Worm (Caenorhabditis elegans): Measurements from ENCODE around the gene F48G7.5.

F48G7.5 gene

DNA sequence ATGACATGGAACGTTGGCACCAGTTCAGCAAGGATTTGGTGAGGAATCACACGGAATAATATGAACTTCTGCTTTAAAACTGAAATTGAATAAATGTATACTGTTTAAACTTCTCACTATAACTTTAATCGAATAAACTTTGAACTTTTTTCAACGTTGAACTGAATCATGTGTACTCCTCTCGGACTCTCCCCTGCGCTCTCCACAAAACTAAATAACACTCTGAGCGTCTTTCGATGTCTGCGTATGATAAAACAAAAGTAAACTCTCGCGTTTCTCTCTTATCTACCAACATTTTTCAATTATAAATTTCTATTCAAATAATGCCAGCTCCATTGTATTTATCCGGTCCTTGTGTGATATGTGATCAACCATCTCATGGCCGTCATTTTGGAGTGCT lies 9.1 kb upstream of the F48G7.5 start:
- TF ChIP-seq B0310.2 (tag; optimal IDR thresholded peaks at IDR 0.05) = no peak
- no peak for TF ChIP-seq pes-1 (GFP tag; IDR thresholded peaks at IDR 0.05)
- TF ChIP-seq hmg-4 (GFP tag; optimal IDR thresholded peaks at IDR 0.05) = no peak
- TF ChIP-seq tra-4 (tag; optimal IDR thresholded peaks at IDR 0.05) = no peak
- no peak for TF ChIP-seq hmbx-1 (tag; optimal IDR thresholded peaks at IDR 0.05)
- TF ChIP-seq flt-1 (GFP tag; IDR thresholded peaks at IDR 0.05) = no peak
- no peak for TF ChIP-seq sea-1 (GFP tag; conservative IDR thresholded peaks at IDR 0.05)
- TF ChIP-seq ama-1 (optimal IDR thresholded peaks at IDR 0.05) = no peak
- no peak for TF ChIP-seq ceh-13 (GFP tag; optimal IDR thresholded peaks at IDR 0.05)
- TF ChIP-seq ets-7 (tag; optimal IDR thresholded peaks at IDR 0.05) = no peak

DNA sequence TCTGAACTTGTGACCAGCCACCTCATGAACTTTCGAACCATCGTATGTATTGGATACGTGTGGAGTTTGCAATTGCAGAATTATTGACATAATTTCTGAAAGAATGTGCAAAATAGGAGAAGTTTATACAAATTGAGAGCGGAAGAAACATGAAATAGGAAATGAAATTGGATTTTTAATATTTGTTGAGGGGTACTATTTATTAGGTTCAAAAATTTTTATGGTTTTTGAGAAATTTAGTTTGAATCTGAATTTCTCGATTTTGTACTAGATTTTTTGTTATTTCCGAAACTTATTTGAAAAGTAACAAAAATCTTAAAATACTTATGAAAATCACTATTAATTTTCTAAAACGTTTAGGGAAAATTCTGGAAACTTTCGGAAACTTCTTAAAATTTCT lies 5.8 kb upstream of the F48G7.5 start, which contains the start of gene F48G7.9:
Gene F48G7.9 (minus strand): TSS at position 101 of the 400 bp plus-strand sequence.
- TF ChIP-seq hnd-1 (tag; optimal IDR thresholded peaks at IDR 0.05) = no peak
- no peak for TF ChIP-seq ama-1 (optimal IDR thresholded peaks at IDR 0.05)
- no peak for TF ChIP-seq aly-1 (tag; optimal IDR thresholded peaks at IDR 0.05)
- no peak for TF ChIP-seq scrt-1 (GFP tag; IDR thresholded peaks at IDR 0.05)
- no peak for TF ChIP-seq flt-1 (GFP tag; IDR thresholded peaks at IDR 0.05)
- TF ChIP-seq tra-4 (tag; optimal IDR thresholded peaks at IDR 0.05) = no peak
- TF ChIP-seq sea-1 (GFP tag; conservative IDR thresholded peaks at IDR 0.05) = no peak

DNA sequence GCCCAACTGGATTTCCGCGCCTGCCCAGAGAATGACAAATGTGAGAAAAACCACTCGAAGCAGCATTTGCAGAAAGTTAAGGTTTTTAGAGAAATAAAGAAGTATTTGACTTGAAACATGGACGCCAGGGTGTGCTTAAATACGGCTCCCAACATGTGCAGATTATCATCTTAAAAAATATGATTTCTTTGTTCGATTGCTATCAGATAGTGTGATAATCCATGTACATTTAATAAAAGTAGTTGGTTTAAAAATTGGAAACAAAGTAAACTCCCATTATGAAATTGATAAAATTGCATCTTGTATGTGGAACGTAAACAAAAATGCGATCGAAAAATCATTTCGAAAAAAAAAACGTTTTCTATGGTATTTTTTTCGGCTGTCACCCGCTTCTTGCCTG lies 4.8 kb upstream of the F48G7.5 start, which contains the start of gene F48G7.8:
Gene F48G7.8 (minus strand): TSS at position 101 of the 400 bp plus-strand sequence.
- TF ChIP-seq hnd-1 (tag; optimal IDR thresholded peaks at IDR 0.05) (no peak), hmbx-1 (tag; optimal IDR thresholded peaks at IDR 0.05) (no peak), B0310.2 (tag; optimal IDR thresholded peaks at IDR 0.05) (no peak), sea-1 (GFP tag; conservative IDR thresholded peaks at IDR 0.05) (no peak), tbx-11 (GFP tag; IDR thresholded peaks at IDR 0.05) (no peak), F13C5.2 (tag; optimal IDR thresholded peaks at IDR 0.05) (no peak), ama-1 (optimal IDR thresholded peaks at IDR 0.05) (no peak), tra-4 (tag; optimal IDR thresholded peaks at IDR 0.05) (no peak), tbx-37 (GFP tag; conservative IDR thresholded peaks at IDR 0.05) (no peak), ets-7 (tag; optimal IDR thresholded peaks at IDR 0.05) (no peak), ceh-36 (tag; optimal IDR thresholded peaks at IDR 0.05) (no peak)

DNA sequence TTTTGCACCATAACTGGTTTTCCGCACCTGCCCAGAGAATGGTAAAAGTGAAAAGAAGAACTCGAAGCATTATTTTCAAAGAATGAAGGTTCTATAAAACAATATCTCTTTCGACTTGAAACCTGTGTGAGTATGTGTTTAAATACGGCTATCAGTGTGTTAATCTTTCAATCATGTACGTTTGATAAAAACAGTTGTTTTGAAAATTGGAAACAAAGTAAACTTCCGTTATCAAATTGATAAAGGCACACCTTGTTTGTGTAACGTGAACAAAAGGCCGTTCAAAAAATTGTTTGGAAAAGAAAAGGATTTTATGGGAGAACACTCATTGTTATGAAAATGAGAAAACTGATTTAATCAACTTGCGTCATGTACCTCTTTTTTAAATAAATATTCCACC lies 3.6 kb upstream of the F48G7.5 start, which contains the start of gene F48G7.7:
Gene F48G7.7 (minus strand): TSS at position 101 of the 400 bp plus-strand sequence.
- TF ChIP-seq hnd-1 (tag; optimal IDR thresholded peaks at IDR 0.05) (no peak), hmg-4 (GFP tag; optimal IDR thresholded peaks at IDR 0.05) (no peak), hmbx-1 (tag; optimal IDR thresholded peaks at IDR 0.05) (no peak), ets-7 (tag; optimal IDR thresholded peaks at IDR 0.05) (no peak), tbx-11 (GFP tag; IDR thresholded peaks at IDR 0.05) (no peak), tra-4 (tag; optimal IDR thresholded peaks at IDR 0.05) (no peak), sea-1 (GFP tag; conservative IDR thresholded peaks at IDR 0.05) (no peak), ama-1 (optimal IDR thresholded peaks at IDR 0.05) (no peak), pes-1 (GFP tag; IDR thresholded peaks at IDR 0.05) (no peak), ceh-36 (tag; optimal IDR thresholded peaks at IDR 0.05) (no peak)

DNA sequence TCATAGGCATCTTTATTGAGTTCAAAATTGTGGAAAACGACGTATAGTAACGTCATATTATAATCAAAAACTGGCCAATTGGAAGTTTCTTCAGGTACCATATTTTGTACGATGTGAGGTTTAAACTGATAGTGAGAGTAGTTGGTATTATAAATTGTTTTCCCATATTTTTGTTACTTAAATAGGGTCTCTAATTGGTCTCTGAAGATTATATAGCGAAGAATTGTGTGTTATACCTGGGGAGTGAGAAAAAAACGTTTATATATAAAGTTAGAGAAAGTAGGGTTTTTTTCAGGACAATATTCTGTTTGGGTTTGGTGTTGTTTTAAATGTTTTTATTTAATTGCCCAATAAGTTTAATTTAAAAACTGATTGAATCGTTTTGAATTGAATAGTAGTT lies 2.2 kb upstream of the F48G7.5 start, which contains the start of gene srt-17:
Gene srt-17 (minus strand): TSS at position 101 of the 400 bp plus-strand sequence.
- TF ChIP-seq B0310.2 (tag; optimal IDR thresholded peaks at IDR 0.05) (no peak), flt-1 (GFP tag; IDR thresholded peaks at IDR 0.05) (no peak), hmbx-1 (tag; optimal IDR thresholded peaks at IDR 0.05) (no peak), sea-1 (GFP tag; conservative IDR thresholded peaks at IDR 0.05) (no peak), pes-1 (GFP tag; IDR thresholded peaks at IDR 0.05) (no peak), tbx-37 (GFP tag; conservative IDR thresholded peaks at IDR 0.05) (no peak), ceh-36 (tag; optimal IDR thresholded peaks at IDR 0.05) (no peak)

DNA sequence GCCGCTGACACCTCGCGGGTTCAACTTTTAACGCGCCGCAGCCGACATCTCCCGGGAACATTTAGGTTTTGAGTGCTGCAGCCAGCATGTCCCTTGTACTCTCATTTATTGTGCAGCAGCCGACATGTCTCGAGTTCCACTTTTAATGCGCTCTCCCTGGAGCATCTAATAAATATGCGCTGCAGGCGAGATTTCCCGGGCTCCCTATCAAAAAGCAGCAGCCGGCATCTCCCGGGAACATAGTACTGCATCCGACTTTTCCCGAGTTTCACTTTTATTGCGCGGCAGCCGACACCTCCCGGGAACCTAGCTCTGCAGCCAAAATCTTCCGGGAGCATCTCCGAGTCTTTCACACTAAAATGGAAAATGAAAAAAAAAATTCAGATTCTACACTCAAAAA lies 1.7 kb downstream of the F48G7.5 start:
- TF ChIP-seq ama-1 (optimal IDR thresholded peaks at IDR 0.05) (no peak), hmg-4 (GFP tag; optimal IDR thresholded peaks at IDR 0.05) (no peak), pes-1 (GFP tag; IDR thresholded peaks at IDR 0.05) (no peak), scrt-1 (GFP tag; IDR thresholded peaks at IDR 0.05) (no peak), flt-1 (GFP tag; IDR thresholded peaks at IDR 0.05) (no peak), ceh-36 (tag; optimal IDR thresholded peaks at IDR 0.05) (no peak), B0310.2 (tag; optimal IDR thresholded peaks at IDR 0.05) (no peak), tra-4 (tag; optimal IDR thresholded peaks at IDR 0.05) (no peak), ceh-13 (GFP tag; optimal IDR thresholded peaks at IDR 0.05) (no peak), F13C5.2 (tag; optimal IDR thresholded peaks at IDR 0.05) (no peak), aly-1 (tag; optimal IDR thresholded peaks at IDR 0.05) (no peak), hnd-1 (tag; optimal IDR thresholded peaks at IDR 0.05) (no peak)

DNA sequence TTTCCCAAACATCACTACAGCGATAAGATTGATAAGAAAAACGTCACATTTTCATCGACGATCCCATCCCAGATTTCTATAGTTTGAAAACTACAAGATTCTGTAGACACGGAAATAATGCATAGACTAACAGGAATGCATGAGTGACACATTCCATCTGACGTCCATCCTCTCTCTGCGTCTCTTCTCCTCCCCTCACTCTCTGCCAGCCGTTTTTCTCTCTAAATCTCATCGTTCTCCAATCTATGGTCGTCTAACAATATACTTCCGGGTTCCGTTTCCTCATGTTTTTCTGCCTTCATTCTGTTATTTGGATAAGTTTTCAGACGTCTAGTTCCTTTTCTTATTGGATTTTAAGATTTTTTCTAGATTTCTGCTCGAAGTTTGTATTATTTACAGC lies 3.7 kb downstream of the F48G7.5 start, which contains the start of gene F48G7.4:
Gene F48G7.4 (plus strand): TSS at position 400 of the 400 bp plus-strand sequence.
- TF ChIP-seq tbx-11 (GFP tag; IDR thresholded peaks at IDR 0.05) (no peak), tbx-37 (GFP tag; conservative IDR thresholded peaks at IDR 0.05) (no peak), tra-4 (tag; optimal IDR thresholded peaks at IDR 0.05) (no peak), F13C5.2 (tag; optimal IDR thresholded peaks at IDR 0.05) (no peak), ceh-36 (tag; optimal IDR thresholded peaks at IDR 0.05) (no peak), B0310.2 (tag; optimal IDR thresholded peaks at IDR 0.05) (no peak), aly-1 (tag; optimal IDR thresholded peaks at IDR 0.05) (no peak), pes-1 (GFP tag; IDR thresholded peaks at IDR 0.05) (no peak), flt-1 (GFP tag; IDR thresholded peaks at IDR 0.05) (no peak), sea-1 (GFP tag; conservative IDR thresholded peaks at IDR 0.05) (no peak), hmbx-1 (tag; optimal IDR thresholded peaks at IDR 0.05) (no peak), scrt-1 (GFP tag; IDR thresholded peaks at IDR 0.05) (no peak), hmg-4 (GFP tag; optimal IDR thresholded peaks at IDR 0.05) (no peak)

DNA sequence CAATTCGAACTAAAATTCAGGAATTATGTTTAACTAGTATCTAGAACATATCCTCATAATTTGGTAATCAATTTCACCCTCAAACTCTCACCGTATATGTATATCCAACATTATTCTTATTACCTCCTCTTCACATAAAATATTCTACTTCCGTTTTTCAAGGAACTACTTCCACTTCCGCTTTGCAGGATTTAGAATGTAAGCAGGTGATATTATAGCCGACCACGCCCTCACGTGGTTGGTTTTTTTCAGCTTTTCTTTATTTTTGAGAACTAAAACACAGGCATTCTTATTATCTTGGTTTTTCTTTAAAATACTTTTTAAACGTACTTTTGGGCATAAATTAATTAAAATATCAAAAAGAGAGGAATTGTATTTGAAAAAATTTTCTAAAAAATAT lies 4.8 kb downstream of the F48G7.5 start:
- TF ChIP-seq hnd-1 (tag; optimal IDR thresholded peaks at IDR 0.05) (no peak), ceh-36 (tag; optimal IDR thresholded peaks at IDR 0.05) (no peak), sea-1 (GFP tag; conservative IDR thresholded peaks at IDR 0.05) (no peak), pes-1 (GFP tag; IDR thresholded peaks at IDR 0.05) (no peak), ets-7 (tag; optimal IDR thresholded peaks at IDR 0.05) (no peak), aly-1 (tag; optimal IDR thresholded peaks at IDR 0.05) (no peak), ceh-13 (GFP tag; optimal IDR thresholded peaks at IDR 0.05) (no peak), tbx-37 (GFP tag; conservative IDR thresholded peaks at IDR 0.05) (no peak), tbx-11 (GFP tag; IDR thresholded peaks at IDR 0.05) (no peak), F13C5.2 (tag; optimal IDR thresholded peaks at IDR 0.05) (no peak), hmg-4 (GFP tag; optimal IDR thresholded peaks at IDR 0.05) (no peak), ama-1 (optimal IDR thresholded peaks at IDR 0.05) (no peak), B0310.2 (tag; optimal IDR thresholded peaks at IDR 0.05) (no peak), scrt-1 (GFP tag; IDR thresholded peaks at IDR 0.05) (no peak), tra-4 (tag; optimal IDR thresholded peaks at IDR 0.05) (no peak), hmbx-1 (tag; optimal IDR thresholded peaks at IDR 0.05) (no peak), flt-1 (GFP tag; IDR thresholded peaks at IDR 0.05) (no peak)
